Fruit fly (Drosophila melanogaster) whole organism, embryonic: ENCODE results near the gene CG9300.
A peak's percentile ranks its signal among the peaks of the same experiment; 100 is the strongest.

ENCODE experiments used
- Ada2b ChIP-seq: fragments of 200-800 bp; sonication (Bioruptor generic); IDR thresholded peaks from 2 replicates; pipeline ENCODE4 v1.3.6; 2022; ENCODE audit warnings: missing biosample characterization, missing genetic modification characterization
- B-H1 ChIP-seq: fragments of 200-800 bp; sonication (Bioruptor generic); IDR thresholded peaks from 3 replicates; pipeline ENCODE4 v1.3.6; 2022; ENCODE audit warnings: missing biosample characterization, missing genetic modification characterization
- Blimp-1 ChIP-seq: fragments of 200-800 bp; sonication (Bioruptor generic); optimal IDR thresholded peaks from 3 replicates; lab custom pipeline; 2018; ENCODE audit warnings: missing biosample characterization, missing genetic modification characterization, mild to moderate bottlenecking, moderate library complexity, missing genetic modification reagents
- Bteb2 ChIP-seq: fragments of 200-800 bp; sonication (Bioruptor generic); optimal IDR thresholded peaks from 2 replicates; lab custom pipeline; 2016; ENCODE audit warnings: missing biosample characterization, missing genetic modification characterization
- C15 ChIP-seq: fragments of 200-800 bp; sonication (Bioruptor generic); IDR thresholded peaks from 3 replicates; pipeline ENCODE4 v1.3.6; 2022; ENCODE audit warnings: missing biosample characterization, missing genetic modification characterization
- CG10431 ChIP-seq: fragments of 200-800 bp; sonication (Bioruptor generic); optimal IDR thresholded peaks from 3 replicates; lab custom pipeline; 2018; ENCODE audit warnings: missing biosample characterization, mild to moderate bottlenecking, missing genetic modification characterization
- CG10462 ChIP-seq: fragments of 200-800 bp; sonication (Bioruptor generic); optimal IDR thresholded peaks from 2 replicates; lab custom pipeline; 2016; ENCODE audit warnings: missing biosample characterization, missing genetic modification characterization
- CG12391 ChIP-seq: fragments of 200-800 bp; sonication (Bioruptor generic); optimal IDR thresholded peaks from 3 replicates; lab custom pipeline; 2018; ENCODE audit warnings: missing biosample characterization, mild to moderate bottlenecking, missing genetic modification characterization, moderate library complexity
- CG16863 ChIP-seq: fragments of 200-800 bp; sonication (Bioruptor generic); optimal IDR thresholded peaks from 3 replicates; lab custom pipeline; 2016; ENCODE audit warnings: missing biosample characterization, missing genetic modification characterization
- CG17829 ChIP-seq: fragments of 200-800 bp; optimal IDR thresholded peaks from 2 replicates; lab custom pipeline; 2019; ENCODE audit warnings: missing biosample characterization, mild to moderate bottlenecking, missing genetic modification characterization, moderate library complexity
- CG18262 ChIP-seq: fragments of 200-800 bp; optimal IDR thresholded peaks from 3 replicates; lab custom pipeline; 2019; ENCODE audit warnings: missing biosample characterization, mild to moderate bottlenecking, missing genetic modification characterization, moderate library complexity
- CG18599 ChIP-seq: fragments of 200-800 bp; sonication (Bioruptor generic); optimal IDR thresholded peaks from 3 replicates; lab custom pipeline; 2017; ENCODE audit warnings: missing biosample characterization, missing genetic modification characterization, mild to moderate bottlenecking, moderate library complexity, missing genetic modification reagents
- CG30403 ChIP-seq: fragments of 200-800 bp; sonication (Bioruptor generic); optimal IDR thresholded peaks from 3 replicates; lab custom pipeline; 2016; ENCODE audit warnings: missing biosample characterization, missing genetic modification characterization
- CG31365 ChIP-seq: fragments of 200-800 bp; sonication (Bioruptor generic); optimal IDR thresholded peaks from 2 replicates; lab custom pipeline; 2018; ENCODE audit warnings: missing biosample characterization, mild to moderate bottlenecking, missing genetic modification characterization
- CG3163 ChIP-seq: fragments of 200-800 bp; sonication (Bioruptor generic); optimal IDR thresholded peaks from 3 replicates; lab custom pipeline; 2016; ENCODE audit warnings: missing biosample characterization, missing genetic modification characterization
- CG3995 ChIP-seq: fragments of 200-800 bp; sonication (Bioruptor generic); optimal IDR thresholded peaks from 3 replicates; lab custom pipeline; 2016; ENCODE audit warnings: missing biosample characterization, missing genetic modification characterization
- CG4360 ChIP-seq: fragments of 200-800 bp; sonication (Bioruptor generic); IDR thresholded peaks from 2 replicates; pipeline ENCODE4 v1.3.6; 2022; ENCODE audit warnings: missing biosample characterization, missing genetic modification characterization
- CG43689 ChIP-seq: fragments of 200-800 bp; sonication (Bioruptor generic); IDR thresholded peaks from 2 replicates; pipeline ENCODE4 v1.3.6; 2022; ENCODE audit warnings: missing biosample characterization, missing genetic modification characterization
- CG4730 ChIP-seq: fragments of 200-800 bp; sonication (Bioruptor generic); IDR thresholded peaks from 2 replicates; pipeline ENCODE4 v1.3.6; 2022; ENCODE audit warnings: missing biosample characterization, missing genetic modification characterization
- CG5180 ChIP-seq: fragments of 200-800 bp; sonication (Bioruptor generic); optimal IDR thresholded peaks from 3 replicates; lab custom pipeline; 2017; ENCODE audit warnings: missing biosample characterization, missing genetic modification characterization, mild to moderate bottlenecking, moderate library complexity, missing genetic modification reagents
- CG5245 ChIP-seq: fragments of 200-800 bp; sonication (Bioruptor generic); optimal IDR thresholded peaks from 3 replicates; lab custom pipeline; 2016; ENCODE audit warnings: missing biosample characterization, missing genetic modification characterization
- CG6689 ChIP-seq: fragments of 200-800 bp; sonication (Bioruptor generic); IDR thresholded peaks from 2 replicates; pipeline ENCODE4 v1.3.6; 2022; ENCODE audit warnings: missing biosample characterization, missing genetic modification characterization
- Dbx ChIP-seq: fragments of 200-800 bp; sonication (Bioruptor generic); IDR thresholded peaks from 3 replicates; pipeline ENCODE4 v1.3.6; 2022; ENCODE audit warnings: missing biosample characterization, missing genetic modification characterization
- Dip3 ChIP-seq: fragments of 200-800 bp; sonication (Bioruptor generic); optimal IDR thresholded peaks from 3 replicates; lab custom pipeline; 2016; ENCODE audit warnings: missing biosample characterization, missing genetic modification characterization
- Fer3 ChIP-seq: fragments of 200-800 bp; sonication (Bioruptor generic); optimal IDR thresholded peaks from 2 replicates; lab custom pipeline; 2018; ENCODE audit warnings: missing biosample characterization, mild to moderate bottlenecking, missing genetic modification characterization, moderate library complexity
- HLHmδ ChIP-seq: fragments of 200-800 bp; sonication (Bioruptor generic); optimal IDR thresholded peaks from 2 replicates; lab custom pipeline; 2018; ENCODE audit warnings: missing biosample characterization, mild to moderate bottlenecking, missing genetic modification characterization, moderate library complexity
- Hr78 ChIP-seq, 2 experiments: fragments of 200-800 bp in 1 of 2; fragments of >200 bp in 1 of 2; sonication (Bioruptor generic) in 1 of 2; optimal IDR thresholded peaks; 2 replicates each; lab custom pipeline; 2017 to 2019; ENCODE audit warnings: missing biosample characterization in 2 of 2, missing genetic modification characterization in 2 of 2, mild to moderate bottlenecking in 1 of 2, moderate library complexity in 1 of 2
- Kr ChIP-seq: fragments of 200-800 bp; sonication (Bioruptor generic); optimal IDR thresholded peaks from 2 replicates; lab custom pipeline; 2017; ENCODE audit warnings: missing biosample characterization, mild to moderate bottlenecking, missing genetic modification characterization
- Mad ChIP-seq: fragments of 200-800 bp; sonication (Bioruptor generic); optimal IDR thresholded peaks from 2 replicates; lab custom pipeline; 2016; ENCODE audit warnings: missing biosample characterization, missing genetic modification characterization
- Med ChIP-seq: fragments of 200-800 bp; sonication (Bioruptor generic); peaks from one replicate; lab custom pipeline; 2016; ENCODE audit warnings: missing biosample characterization, missing genetic modification characterization, mild to moderate bottlenecking, inconsistent platforms, moderate library complexity
- Ptx1 ChIP-seq: fragments of 200-800 bp; sonication (Bioruptor generic); IDR thresholded peaks from 2 replicates; pipeline ENCODE4 v1.3.6; 2022; ENCODE audit warnings: missing biosample characterization, missing genetic modification characterization
- Scr ChIP-seq: fragments of 200-800 bp; sonication (Bioruptor generic); IDR thresholded peaks from 2 replicates; pipeline ENCODE4 v1.3.6; 2022; ENCODE audit warnings: missing biosample characterization, missing genetic modification characterization; ENCODE audit not compliant: partially characterized antibody
- TFAM ChIP-seq: fragments of 200-800 bp; sonication (Bioruptor generic); optimal IDR thresholded peaks from 2 replicates; lab custom pipeline; 2017; ENCODE audit warnings: missing biosample characterization, missing genetic modification characterization, inconsistent platforms
- Trl ChIP-seq, 3 experiments: fragments of >200 bp in 2 of 3; fragments of 200-800 bp in 1 of 3; sonication (Bioruptor generic) in 1 of 3; optimal IDR thresholded peaks; 2 replicates in 1 of 3; 3 replicates in 2 of 3; lab custom pipeline; 2016 to 2017; ENCODE audit warnings: missing biosample characterization in 1 of 3, missing genetic modification characterization in 1 of 3
- Usf ChIP-seq: fragments of 200-800 bp; sonication (Bioruptor generic); optimal IDR thresholded peaks from 2 replicates; lab custom pipeline; 2017; ENCODE audit warnings: missing genotype, missing biosample characterization, missing genetic modification characterization
- abd-A ChIP-seq: fragments of 200-800 bp; sonication (Bioruptor generic); optimal IDR thresholded peaks from 3 replicates; lab custom pipeline; 2019; ENCODE audit warnings: missing biosample characterization, mild to moderate bottlenecking, missing genetic modification characterization, moderate library complexity
- bab2 ChIP-seq: fragments of 200-800 bp; sonication (Bioruptor generic); optimal IDR thresholded peaks from 2 replicates; lab custom pipeline; 2016; ENCODE audit warnings: missing biosample characterization, missing genetic modification characterization
- dimm ChIP-seq: fragments of 200-800 bp; sonication (Bioruptor generic); IDR thresholded peaks from 2 replicates; pipeline ENCODE4 v1.3.6; 2022; ENCODE audit warnings: missing biosample characterization, missing genetic modification characterization
- dmrt11E ChIP-seq: fragments of 200-800 bp; sonication (Bioruptor generic); optimal IDR thresholded peaks from 3 replicates; lab custom pipeline; 2018; ENCODE audit warnings: missing biosample characterization, mild to moderate bottlenecking, missing genetic modification characterization, moderate library complexity
- emc ChIP-seq: fragments of 200-800 bp; sonication (Bioruptor generic); optimal IDR thresholded peaks from 2 replicates; lab custom pipeline; 2016; ENCODE audit warnings: missing biosample characterization, missing genetic modification characterization
- fru ChIP-seq: fragments of >200 bp; optimal IDR thresholded peaks from 2 replicates; lab custom pipeline; 2017
- gcm ChIP-seq: fragments of 200-800 bp; sonication (Bioruptor generic); optimal IDR thresholded peaks from 2 replicates; lab custom pipeline; 2019; ENCODE audit warnings: missing biosample characterization, mild to moderate bottlenecking, missing genetic modification characterization, moderate library complexity
- grau ChIP-seq: fragments of 200-800 bp; optimal IDR thresholded peaks from 3 replicates; lab custom pipeline; 2019; ENCODE audit warnings: missing biosample characterization, mild to moderate bottlenecking, missing genetic modification characterization, moderate library complexity
- her ChIP-seq: fragments of 200-800 bp; sonication (Bioruptor generic); optimal IDR thresholded peaks from 2 replicates; lab custom pipeline; 2016; ENCODE audit warnings: missing biosample characterization, missing genetic modification characterization
- jigr1 ChIP-seq: fragments of 200-800 bp; sonication (Bioruptor generic); IDR thresholded peaks from 3 replicates; pipeline ENCODE4 v1.3.6; 2022; ENCODE audit warnings: missing biosample characterization, missing genetic modification characterization
- org-1 ChIP-seq: fragments of 200-800 bp; sonication (Bioruptor generic); optimal IDR thresholded peaks from 2 replicates; lab custom pipeline; 2017; ENCODE audit warnings: missing biosample characterization, missing genetic modification characterization
- salm ChIP-seq: fragments of 200-800 bp; sonication (Bioruptor generic); optimal IDR thresholded peaks from 2 replicates; lab custom pipeline; 2018; ENCODE audit warnings: missing biosample characterization, mild to moderate bottlenecking, missing genetic modification characterization
- tio ChIP-seq: fragments of 200-800 bp; sonication (Bioruptor generic); optimal IDR thresholded peaks from 2 replicates; lab custom pipeline; 2017; ENCODE audit warnings: missing biosample characterization, missing genetic modification characterization, inconsistent platforms
- tx ChIP-seq: fragments of 200-800 bp; sonication (Bioruptor generic); optimal IDR thresholded peaks from 2 replicates; lab custom pipeline; 2016; ENCODE audit warnings: missing biosample characterization, missing genetic modification characterization
- vnd ChIP-seq: fragments of 200-800 bp; sonication (Bioruptor generic); IDR thresholded peaks from 3 replicates; pipeline ENCODE4 v1.3.6; 2022; ENCODE audit warnings: missing biosample characterization, missing genetic modification characterization; ENCODE audit not compliant: partially characterized antibody
- zfh1 ChIP-seq: fragments of 200-800 bp; sonication (Bioruptor generic); IDR thresholded peaks from 3 replicates; pipeline ENCODE4 v1.3.6; 2022; ENCODE audit warnings: missing biosample characterization, missing genetic modification characterization

CG9300 gene

dm6 chr3L:19590422-19590821 is 38.2 kb downstream of the CG9300 start, which contains the start of gene CG14100 (continued):
- peak; percentile 98 for TF ChIP-seq TFAM (GFP tag; lab: Kevin White, UChicago)
- TF ChIP-seq CG43689, result peak; percentile 100
- TF ChIP-seq Blimp-1 (GFP tag; lab: Kevin White, UChicago), result peak; percentile 100
- TF ChIP-seq her (GFP tag; lab: Kevin White, UChicago), result peak; percentile 99
- TF ChIP-seq Trl (optimal IDR thresholded peaks at IDR 0.05; lab: Kevin White, UChicago), result no peak
- peak; percentile 100 for TF ChIP-seq Trl (GFP tag; optimal IDR thresholded peaks at IDR 0.05; lab: Kevin White, UChicago)
- TF ChIP-seq Ada2b (GFP tag; lab: Robert Waterston, UW), result peak; percentile 100
- no peak for TF ChIP-seq fru (lab: Kevin White, UChicago)
- peak; percentile 100 for TF ChIP-seq CG10462
- TF ChIP-seq emc (GFP tag; lab: Kevin White, UChicago), result peak; percentile 100
- TF ChIP-seq Hr78 (GFP tag; optimal IDR thresholded peaks at IDR 0.05; lab: Kevin White, UChicago), result peak in 1 of 2 experiments; percentile 98
- peak; percentile 94 for TF ChIP-seq CG3995 (GFP tag; lab: Kevin White, UChicago)
- TF ChIP-seq Scr (GFP tag; lab: Robert Waterston, UW), result 0 out of 2 replicates have a peak, but pooled peaks have one; percentile 25
- peak; percentile 100 for TF ChIP-seq Dbx (GFP tag; lab: Robert Waterston, UW)
- peak; percentile 100 for TF ChIP-seq Bteb2 (GFP tag; lab: Kevin White, UChicago)
- peak; percentile 100 for TF ChIP-seq Med
- TF ChIP-seq Ptx1 (GFP tag; lab: Robert Waterston, UW), result peak; percentile 100
- TF ChIP-seq vnd (GFP tag; lab: Robert Waterston, UW), result peak; percentile 8; the same call in 1 of the 3 replicates
- peak; percentile 100 for TF ChIP-seq CG6689 (GFP tag; lab: Robert Waterston, UW)
- TF ChIP-seq B-H1 (GFP tag; lab: Robert Waterston, UW), result peak; percentile 100
- peak; percentile 99 for TF ChIP-seq CG10431 (GFP tag; lab: Kevin White, UChicago)
- peak; percentile 100 for TF ChIP-seq CG16863 (GFP tag; lab: Kevin White, UChicago)
- peak; percentile 100 for TF ChIP-seq CG17829 (tag; lab: Kevin White, UChicago)
- peak; percentile 100 for TF ChIP-seq CG30403 (GFP tag; lab: Kevin White, UChicago)
- peak; percentile 100 for TF ChIP-seq CG18262 (tag; lab: Kevin White, UChicago)
- peak; percentile 100 for TF ChIP-seq tio
- peak; percentile 100 for TF ChIP-seq Mad (GFP tag; lab: Kevin White, UChicago)
- TF ChIP-seq CG5245 (GFP tag; lab: Kevin White, UChicago), result peak; percentile 100
- TF ChIP-seq Dip3 (GFP tag; lab: Kevin White, UChicago), result peak; percentile 100
- TF ChIP-seq CG3163 (GFP tag; lab: Kevin White, UChicago), result peak; percentile 99
- TF ChIP-seq Usf (GFP tag; lab: Kevin White, UChicago), result peak; percentile 100
- TF ChIP-seq C15, result peak; percentile 100
- peak; percentile 100 for TF ChIP-seq bab2 (GFP tag; lab: Kevin White, UChicago)
- TF ChIP-seq CG12391 (tag; lab: Kevin White, UChicago), result peak; percentile 100
- peak; percentile 100 for TF ChIP-seq jigr1 (GFP tag; lab: Robert Waterston, UW)
- peak; percentile 100 for TF ChIP-seq org-1 (GFP tag; lab: Kevin White, UChicago)
- peak; percentile 100 for TF ChIP-seq tx (GFP tag; lab: Kevin White, UChicago)
- peak; percentile 98 for TF ChIP-seq CG4360
- TF ChIP-seq dimm (GFP tag; lab: Robert Waterston, UW), result peak; percentile 100
- TF ChIP-seq salm (tag; lab: Kevin White, UChicago), result peak; percentile 100
- peak; percentile 99 for TF ChIP-seq abd-A (tag; lab: Kevin White, UChicago)
- TF ChIP-seq zfh1 (GFP tag; lab: Robert Waterston, UW), result peak; percentile 100
- TF ChIP-seq CG18599 (GFP tag; lab: Kevin White, UChicago), result peak; percentile 100
- peak; percentile 97 for TF ChIP-seq CG31365 (tag; lab: Kevin White, UChicago)
- TF ChIP-seq CG4730, result peak; percentile 100
- peak; percentile 96 for TF ChIP-seq CG5180 (GFP tag; lab: Kevin White, UChicago)
- TF ChIP-seq HLHmδ (GFP tag; lab: Kevin White, UChicago), result peak; percentile 52
- TF ChIP-seq gcm (GFP tag; lab: Kevin White, UChicago), result peak; percentile 100
- peak; percentile 100 for TF ChIP-seq Fer3 (tag; lab: Kevin White, UChicago)
- TF ChIP-seq Kr (GFP tag; lab: Kevin White, UChicago), result peak; percentile 99
- TF ChIP-seq grau (tag; lab: Kevin White, UChicago), result peak; percentile 100
- peak; percentile 100 for TF ChIP-seq dmrt11E (tag; lab: Kevin White, UChicago)
